Worm (Caenorhabditis elegans) whole organism, L1 larva: ENCODE measurements around the gene sod-5.

ENCODE experiments used
- C16A3.4 ChIP-seq: fragments of 150-350 bp; optimal IDR thresholded peaks from 2 replicates; lab custom pipeline; 2014; ENCODE audit warnings: missing biosample characterization, missing genetic modification characterization
- F16B12.6 ChIP-seq: fragments of 150-350 bp; optimal IDR thresholded peaks from 2 replicates; lab custom pipeline; 2014; ENCODE audit warnings: missing biosample characterization, missing genetic modification characterization
- Y116A8C.19 ChIP-seq: sonication (generic microtip); optimal IDR thresholded peaks from 2 replicates; lab custom pipeline; 2016; ENCODE audit warnings: missing compliant biosample characterization, missing genetic modification characterization, borderline replicate concordance
- ama-1 ChIP-seq: fragments of 150-350 bp; optimal IDR thresholded peaks from 2 replicates; lab custom pipeline; 2014
- blmp-1 ChIP-seq: fragments of 150-350 bp; optimal IDR thresholded peaks from 2 replicates; lab custom pipeline; 2014; ENCODE audit warnings: missing biosample characterization, missing genetic modification characterization
- ceh-63 ChIP-seq: fragments of 200-800 bp; sonication (Bioruptor generic); optimal IDR thresholded peaks from 2 replicates; lab custom pipeline; 2018; ENCODE audit warnings: mild to moderate bottlenecking, missing genetic modification characterization, missing compliant biosample characterization
- ceh-90 ChIP-seq: sonication (generic microtip); optimal IDR thresholded peaks from 2 replicates; lab custom pipeline; 2016; ENCODE audit warnings: missing genetic modification characterization, missing compliant biosample characterization
- dpl-1 ChIP-seq, 3 experiments: fragments of 150-350 bp in 2 of 3; sonication (generic microtip) in 1 of 3; optimal IDR thresholded peaks; 2 replicates each; lab custom pipeline; 2014 to 2017; ENCODE audit warnings: missing biosample characterization in 3 of 3, missing genetic modification characterization in 3 of 3, missing genetic modification reagents in 3 of 3
- dsc-1 ChIP-seq: sonication (generic microtip); optimal IDR thresholded peaks from 2 replicates; lab custom pipeline; 2016; ENCODE audit warnings: mild to moderate bottlenecking, missing genetic modification characterization, missing compliant biosample characterization
- efl-1 ChIP-seq, 4 experiments: fragments of 150-350 bp; optimal IDR thresholded peaks in 3 of 4; peaks in 1 of 4; 1 replicate in 1 of 4; 2 replicates in 3 of 4; lab custom pipeline; 2014; ENCODE audit warnings: missing biosample characterization in 2 of 4, missing genetic modification characterization in 2 of 4, missing genetic modification reagents in 2 of 4
- egl-13 ChIP-seq: sonication (generic microtip); optimal IDR thresholded peaks from 2 replicates; lab custom pipeline; 2016; ENCODE audit warnings: missing genotype, missing genetic modification reagents, missing genetic modification characterization, missing compliant biosample characterization
- elt-2 ChIP-seq: sonication (generic microtip); optimal IDR thresholded peaks from 2 replicates; lab custom pipeline; 2016; ENCODE audit warnings: missing genetic modification characterization, mild to moderate bottlenecking, inconsistent platforms, missing compliant biosample characterization, missing genetic modification reagents
- elt-3 ChIP-seq, 6 experiments: fragments of 150-350 bp in 1 of 6; sonication (generic microtip); optimal IDR thresholded peaks; 2 replicates each; lab custom pipeline; 2017 to 2018; ENCODE audit warnings: missing biosample characterization in 6 of 6, missing genetic modification characterization in 6 of 6, inconsistent platforms in 1 of 6
- fkh-4 ChIP-seq: sonication (generic microtip); optimal IDR thresholded peaks from 2 replicates; lab custom pipeline; 2016; ENCODE audit warnings: missing compliant biosample characterization, missing genetic modification characterization, borderline replicate concordance
- fkh-8 ChIP-seq: sonication (generic microtip); optimal IDR thresholded peaks from 2 replicates; lab custom pipeline; 2016; ENCODE audit warnings: mild to moderate bottlenecking, missing genetic modification characterization, missing compliant biosample characterization
- hpl-2 ChIP-seq: fragments of 150-350 bp; optimal IDR thresholded peaks from 2 replicates; lab custom pipeline; 2014; ENCODE audit warnings: missing biosample characterization, missing genetic modification reagents, missing genetic modification characterization
- isw-1 ChIP-seq: fragments of 200-800 bp; sonication (Bioruptor generic); IDR thresholded peaks from 2 replicates; pipeline ENCODE4 v1.3.6; 2022; ENCODE audit warnings: missing genetic modification characterization, missing compliant biosample characterization
- jun-1 ChIP-seq: fragments of 150-350 bp; optimal IDR thresholded peaks from 2 replicates; lab custom pipeline; 2014; ENCODE audit warnings: missing biosample characterization, missing genetic modification reagents, missing genetic modification characterization
- lin-13 ChIP-seq: fragments of 150-350 bp; optimal IDR thresholded peaks from 2 replicates; lab custom pipeline; 2014; ENCODE audit warnings: missing biosample characterization, missing genetic modification reagents, missing genetic modification characterization
- lin-35 ChIP-seq, 2 experiments: fragments of 150-350 bp; optimal IDR thresholded peaks; 2 replicates each; lab custom pipeline; 2014; ENCODE audit warnings: missing biosample characterization in 2 of 2, missing genetic modification characterization in 2 of 2, missing genetic modification reagents in 2 of 2
- lir-3 ChIP-seq: sonication (generic microtip); optimal IDR thresholded peaks from 2 replicates; lab custom pipeline; 2016; ENCODE audit warnings: mild to moderate bottlenecking, missing genetic modification characterization, moderate library complexity, missing compliant biosample characterization; ENCODE audit not compliant: poor library complexity
- lsy-2 ChIP-seq, 2 experiments: fragments of 150-350 bp; optimal IDR thresholded peaks; 2 replicates each; lab custom pipeline; 2014; ENCODE audit warnings: missing biosample characterization in 2 of 2, missing genetic modification characterization in 2 of 2
- mab-9 ChIP-seq: fragments of 200-800 bp; sonication (Bioruptor generic); IDR thresholded peaks from 2 replicates; pipeline ENCODE4 v1.3.6; 2022; ENCODE audit warnings: missing genetic modification reagents, missing genetic modification characterization, missing compliant biosample characterization
- mdl-1 ChIP-seq, 2 experiments: fragments of 150-350 bp; optimal IDR thresholded peaks; 2 replicates each; lab custom pipeline; 2014 to 2017; ENCODE audit warnings: missing biosample characterization in 2 of 2, missing genetic modification characterization in 2 of 2, inconsistent platforms in 1 of 2
- mef-2 ChIP-seq: fragments of 150-350 bp; optimal IDR thresholded peaks from 2 replicates; lab custom pipeline; 2014; ENCODE audit warnings: missing biosample characterization, missing genetic modification characterization
- mep-1 ChIP-seq: fragments of 150-350 bp; optimal IDR thresholded peaks from 2 replicates; lab custom pipeline; 2014; ENCODE audit warnings: missing biosample characterization, missing genetic modification characterization
- nhr-11 ChIP-seq: fragments of 150-350 bp; optimal IDR thresholded peaks from 2 replicates; lab custom pipeline; 2014; ENCODE audit warnings: missing biosample characterization, missing genetic modification characterization
- nhr-12 ChIP-seq: sonication (generic microtip); optimal IDR thresholded peaks from 2 replicates; lab custom pipeline; 2017; ENCODE audit warnings: missing biosample characterization, missing genetic modification characterization
- nhr-19 ChIP-seq: fragments of 200-800 bp; sonication (Bioruptor generic); conservative IDR thresholded peaks from 2 replicates; pipeline ENCODE4 v1.3.6; 2022; ENCODE audit warnings: missing genetic modification characterization, missing compliant biosample characterization
- nhr-20 ChIP-seq: sonication (generic microtip); optimal IDR thresholded peaks from 2 replicates; lab custom pipeline; 2016; ENCODE audit warnings: mild to moderate bottlenecking, missing genetic modification characterization, missing compliant biosample characterization
- nhr-47 ChIP-seq: sonication (generic microtip); optimal IDR thresholded peaks from 2 replicates; lab custom pipeline; 2016; ENCODE audit warnings: mild to moderate bottlenecking, missing genetic modification characterization, moderate library complexity, missing compliant biosample characterization
- nhr-76 ChIP-seq: sonication (generic microtip); optimal IDR thresholded peaks from 2 replicates; lab custom pipeline; 2017; ENCODE audit warnings: missing biosample characterization, missing genetic modification characterization
- nhr-77 ChIP-seq: fragments of 150-350 bp; optimal IDR thresholded peaks from 2 replicates; lab custom pipeline; 2014; ENCODE audit warnings: missing biosample characterization, missing genetic modification characterization
- nhr-84 ChIP-seq: sonication (generic microtip); optimal IDR thresholded peaks from 2 replicates; lab custom pipeline; 2017; ENCODE audit warnings: missing biosample characterization, missing genetic modification characterization
- nhr-85 ChIP-seq: sonication (generic microtip); peaks from one replicate; lab custom pipeline; 2016; ENCODE audit warnings: missing genetic modification characterization, inconsistent platforms, missing compliant biosample characterization
- nhr-90 ChIP-seq: sonication (generic microtip); optimal IDR thresholded peaks from 2 replicates; lab custom pipeline; 2016; ENCODE audit warnings: mild to moderate bottlenecking, missing genetic modification characterization, missing compliant biosample characterization; ENCODE audit not compliant: poor library complexity
- pag-3 ChIP-seq: sonication (generic microtip); optimal IDR thresholded peaks from 2 replicates; lab custom pipeline; 2017; ENCODE audit warnings: missing genetic modification characterization, mild to moderate bottlenecking, missing compliant biosample characterization, antibody characterized with exemption, borderline replicate concordance; ENCODE audit not compliant: insufficient read depth
- pax-3 ChIP-seq: fragments of 200-800 bp; sonication (Bioruptor generic); optimal IDR thresholded peaks from 2 replicates; lab custom pipeline; 2018; ENCODE audit warnings: mild to moderate bottlenecking, missing genetic modification characterization, moderate library complexity, missing compliant biosample characterization
- snpc-4 ChIP-seq: fragments of 150-350 bp; optimal IDR thresholded peaks from 2 replicates; lab custom pipeline; 2014; ENCODE audit warnings: missing biosample characterization, missing genetic modification characterization
- snu-23 ChIP-seq: sonication (generic microtip); optimal IDR thresholded peaks from 2 replicates; lab custom pipeline; 2016; ENCODE audit warnings: missing genetic modification characterization, missing compliant biosample characterization
- sptf-1 ChIP-seq: fragments of 150-350 bp; optimal IDR thresholded peaks from 2 replicates; lab custom pipeline; 2014; ENCODE audit warnings: missing biosample characterization, missing genetic modification characterization
- swsn-7 ChIP-seq: sonication (generic microtip); optimal IDR thresholded peaks from 2 replicates; lab custom pipeline; 2016; ENCODE audit warnings: missing genetic modification characterization, missing compliant biosample characterization
- tbx-2 ChIP-seq: sonication (generic microtip); optimal IDR thresholded peaks from 2 replicates; lab custom pipeline; 2016; ENCODE audit warnings: missing genetic modification characterization, missing compliant biosample characterization
- tlp-1 ChIP-seq: fragments of 150-350 bp; optimal IDR thresholded peaks from 2 replicates; lab custom pipeline; 2014; ENCODE audit warnings: missing biosample characterization, missing genetic modification characterization
- unc-30 ChIP-seq: sonication (generic microtip); optimal IDR thresholded peaks from 2 replicates; lab custom pipeline; 2017; ENCODE audit warnings: missing biosample characterization, missing genetic modification characterization
- unc-62 ChIP-seq: fragments of 150-350 bp; optimal IDR thresholded peaks from 2 replicates; lab custom pipeline; 2014; ENCODE audit warnings: missing biosample characterization, missing genetic modification reagents, missing genetic modification characterization
- unc-86 ChIP-seq: sonication (generic microtip); optimal IDR thresholded peaks from 2 replicates; lab custom pipeline; 2016; ENCODE audit warnings: missing genetic modification characterization, missing compliant biosample characterization
- unc-98 ChIP-seq: fragments of 200-800 bp; sonication (Bioruptor generic); IDR thresholded peaks from 2 replicates; pipeline ENCODE4 v1.3.6; 2022; ENCODE audit warnings: missing genetic modification characterization, missing compliant biosample characterization
- ztf-4 ChIP-seq: fragments of 150-350 bp; optimal IDR thresholded peaks from 2 replicates; lab custom pipeline; 2014; ENCODE audit warnings: missing biosample characterization, missing genetic modification characterization

Gene sod-5

DNA sequence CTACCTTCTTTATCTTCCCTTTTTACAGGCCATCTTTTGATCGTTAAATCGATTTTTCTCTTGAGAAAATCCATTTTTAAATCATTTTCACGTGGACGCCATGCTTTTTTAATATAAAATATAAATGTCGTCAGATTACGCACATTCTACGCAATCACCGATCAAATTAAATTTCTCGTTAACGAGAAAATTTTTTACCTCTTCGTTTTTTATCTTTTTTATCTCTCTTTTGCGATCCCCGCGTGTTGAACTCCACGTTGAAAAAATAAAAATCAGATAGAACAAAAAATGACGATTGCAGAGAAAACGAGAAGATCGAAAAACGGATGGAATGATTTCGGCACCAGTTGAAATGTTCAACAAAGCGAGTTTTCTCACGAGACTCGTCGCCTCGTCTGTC, 2.5 kb downstream of the sod-5 start, which contains the start of gene bpnt-1:
Gene bpnt-1, plus strand, starts transcription at position 301 of the 400 bp plus-strand sequence.
- TF ChIP-seq lsy-2 (tag; optimal IDR thresholded peaks at IDR 0.05; lab: Kevin White, UChicago) (peak in 1 of 2 experiments; percentile 41), fkh-8 (no peak), lin-35 (GFP tag; optimal IDR thresholded peaks at IDR 0.05; lab: Kevin White, UChicago) (no peak), snpc-4 (tag; lab: Kevin White, UChicago) (no peak), C16A3.4 (tag; lab: Kevin White, UChicago) (no peak), blmp-1 (peak; percentile 29), nhr-90 (peak; percentile 37), isw-1 (GFP tag; lab: Robert Waterston, UW) (no peak), dsc-1 (tag; lab: Kevin White, UChicago) (peak; percentile 33), unc-30 (tag; lab: Kevin White, UChicago) (no peak), pax-3 (tag; lab: Kevin White, UChicago) (no peak), mdl-1 (tag; optimal IDR thresholded peaks at IDR 0.05; lab: Kevin White, UChicago) (no peak), mep-1 (peak; percentile 31), F16B12.6 (tag; lab: Kevin White, UChicago) (peak; percentile 39), snu-23 (peak; percentile 33), mef-2 (tag; lab: Kevin White, UChicago) (no peak), nhr-19 (no peak), nhr-84 (tag; lab: Kevin White, UChicago) (no peak), nhr-20 (tag; lab: Kevin White, UChicago) (peak; percentile 49), pag-3 (tag; lab: Kevin White, UChicago) (no peak), jun-1 (tag; lab: Kevin White, UChicago) (no peak), unc-98 (GFP tag; lab: Robert Waterston, UW) (no peak), swsn-7 (no peak), nhr-77 (tag; lab: Kevin White, UChicago) (no peak), dpl-1 (GFP tag; optimal IDR thresholded peaks at IDR 0.05; lab: Kevin White, UChicago) (peak in 1 of 3 experiments; percentile 6), tbx-2 (tag; lab: Kevin White, UChicago) (no peak), ceh-63 (GFP tag; lab: Kevin White, UChicago) (no peak), lin-13 (no peak), egl-13 (tag; lab: Kevin White, UChicago) (no peak), nhr-85 (tag; lab: Kevin White, UChicago) (peak; percentile 65), elt-3 (tag; optimal IDR thresholded peaks at IDR 0.05; lab: Kevin White, UChicago) (peak in 1 of 6 experiments; percentile 44), efl-1 (optimal IDR thresholded peaks at IDR 0.05; lab: Kevin White, UChicago) (peak in 1 of 2 experiments; percentile 5), efl-1 (GFP tag; optimal IDR thresholded peaks at IDR 0.05 in 1 of 2; lab: Kevin White, UChicago) (peak; percentile 1 to 9), lir-3 (tag; lab: Kevin White, UChicago) (no peak), nhr-47 (tag; lab: Kevin White, UChicago) (peak; percentile 18), elt-2 (tag; lab: Kevin White, UChicago) (no peak)

DNA sequence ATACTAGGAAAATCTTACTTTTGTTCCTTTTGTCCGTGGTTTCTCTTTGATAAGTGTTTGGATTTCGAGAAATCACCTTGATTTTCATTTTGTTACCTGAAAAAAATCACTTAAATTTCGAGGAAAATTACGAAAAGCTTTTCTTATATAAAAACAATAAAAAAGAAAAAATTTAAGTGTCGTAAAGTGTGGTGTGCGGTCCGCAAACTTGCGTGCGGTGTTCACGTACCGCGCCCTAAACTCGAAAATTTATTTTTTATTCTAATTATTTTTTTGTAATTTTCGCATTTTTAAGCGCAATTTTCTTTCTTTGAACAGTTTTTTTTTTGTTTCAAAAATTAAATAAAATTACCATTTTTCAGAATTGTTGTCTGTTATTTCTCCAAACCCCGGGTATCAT, 7.4 kb downstream of the sod-5 start, which contains the start of the genes dcaf-13 and toe-1:
Gene dcaf-13, minus strand, starts transcription at position 96 of the 400 bp plus-strand sequence.
Gene toe-1, plus strand, starts transcription at position 361 of the 400 bp plus-strand sequence.
- TF ChIP-seq unc-86 (tag; lab: Kevin White, UChicago) = no peak
- peak; percentile 6 for TF ChIP-seq C16A3.4 (tag; lab: Kevin White, UChicago)
- no peak for TF ChIP-seq mef-2 (tag; lab: Kevin White, UChicago)
- TF ChIP-seq unc-98 (GFP tag; lab: Robert Waterston, UW) = no peak
- no peak for TF ChIP-seq ama-1 (lab: Kevin White, UChicago)
- peak; percentile 3 to 40 for TF ChIP-seq efl-1 (optimal IDR thresholded peaks at IDR 0.05; lab: Kevin White, UChicago)
- TF ChIP-seq efl-1 (GFP tag; optimal IDR thresholded peaks at IDR 0.05 in 1 of 2; lab: Kevin White, UChicago) = peak; percentile 44 to 68
- TF ChIP-seq unc-30 (tag; lab: Kevin White, UChicago) = no peak
- no peak for TF ChIP-seq ztf-4
- TF ChIP-seq nhr-11 (tag; lab: Kevin White, UChicago) = no peak
- no peak for TF ChIP-seq hpl-2 (GFP tag; lab: Kevin White, UChicago)
- TF ChIP-seq nhr-84 (tag; lab: Kevin White, UChicago) = no peak
- no peak for TF ChIP-seq nhr-19
- no peak for TF ChIP-seq mab-9
- no peak for TF ChIP-seq Y116A8C.19 (tag; lab: Kevin White, UChicago)
- TF ChIP-seq ceh-90 (tag; lab: Kevin White, UChicago) = no peak
- peak; percentile 8 for TF ChIP-seq swsn-7
- no peak for TF ChIP-seq nhr-90
- TF ChIP-seq sptf-1 (tag; lab: Kevin White, UChicago) = no peak
- no peak for TF ChIP-seq nhr-20 (tag; lab: Kevin White, UChicago)
- TF ChIP-seq mdl-1 (tag; optimal IDR thresholded peaks at IDR 0.05; lab: Kevin White, UChicago) = no peak
- peak in 1 of 2 experiments; percentile 37 for TF ChIP-seq lin-35 (GFP tag; optimal IDR thresholded peaks at IDR 0.05; lab: Kevin White, UChicago)
- TF ChIP-seq tbx-2 (tag; lab: Kevin White, UChicago) = no peak
- TF ChIP-seq pax-3 (tag; lab: Kevin White, UChicago) = no peak
- peak; percentile 25 for TF ChIP-seq snu-23
- TF ChIP-seq unc-62 (GFP tag; lab: Kevin White, UChicago) = no peak
- TF ChIP-seq dpl-1 (GFP tag; optimal IDR thresholded peaks at IDR 0.05; lab: Kevin White, UChicago) = peak; percentile 26 to 35 (median 29)
- TF ChIP-seq fkh-4 (tag; lab: Kevin White, UChicago) = no peak
- peak; percentile 17 for TF ChIP-seq nhr-47 (tag; lab: Kevin White, UChicago)
- TF ChIP-seq nhr-12 (tag; lab: Kevin White, UChicago) = no peak
- no peak for TF ChIP-seq tlp-1 (tag; lab: Kevin White, UChicago)
- TF ChIP-seq nhr-76 (tag; lab: Kevin White, UChicago) = no peak
